Worm (Caenorhabditis elegans) whole organism, mixed stage, embryonic: ENCODE data around the gene srg-46.

Experiments used
- bed-3 ChIP-seq: fragments of 200-800 bp; sonication (Bioruptor generic); optimal IDR thresholded peaks from 3 replicates; lab custom pipeline; 2018; ENCODE audit warnings: mild to moderate bottlenecking, missing genetic modification characterization, moderate library complexity, missing compliant biosample characterization
- blmp-1 ChIP-seq: fragments of 150-350 bp; optimal IDR thresholded peaks from 2 replicates; lab custom pipeline; 2014; ENCODE audit warnings: missing biosample characterization, missing genetic modification characterization
- ceh-39 ChIP-seq: fragments of 150-350 bp; optimal IDR thresholded peaks from 2 replicates; lab custom pipeline; 2014; ENCODE audit warnings: missing biosample characterization, missing genetic modification characterization
- ceh-43 ChIP-seq: fragments of 200-800 bp; sonication (Bioruptor generic); optimal IDR thresholded peaks from 2 replicates; lab custom pipeline; 2018; ENCODE audit warnings: mild to moderate bottlenecking, missing genetic modification characterization, moderate library complexity, missing compliant biosample characterization
- ceh-83 ChIP-seq: fragments of 200-800 bp; sonication (Bioruptor generic); optimal IDR thresholded peaks from 2 replicates; lab custom pipeline; 2018; ENCODE audit warnings: mild to moderate bottlenecking, missing genetic modification characterization, missing compliant biosample characterization
- cnd-1 ChIP-seq: fragments of 200-800 bp; sonication (Bioruptor generic); optimal IDR thresholded peaks from 2 replicates; lab custom pipeline; 2018; ENCODE audit warnings: mild to moderate bottlenecking, missing genetic modification characterization, missing compliant biosample characterization
- drap-1 ChIP-seq: fragments of 200-800 bp; sonication (Bioruptor generic); optimal IDR thresholded peaks from 3 replicates; lab custom pipeline; 2018; ENCODE audit warnings: mild to moderate bottlenecking, missing genetic modification characterization, missing compliant biosample characterization
- elt-1 ChIP-seq: sonication (generic microtip); optimal IDR thresholded peaks from 2 replicates; lab custom pipeline; 2017; ENCODE audit warnings: missing genetic modification characterization, mild to moderate bottlenecking, missing compliant biosample characterization, antibody characterized with exemption, moderate library complexity, borderline replicate concordance; ENCODE audit not compliant: insufficient read depth
- elt-3 ChIP-seq: fragments of 150-350 bp; optimal IDR thresholded peaks from 2 replicates; lab custom pipeline; 2014; ENCODE audit warnings: missing biosample characterization, missing genetic modification characterization
- flh-1 ChIP-seq: fragments of 200-800 bp; sonication (Bioruptor generic); optimal IDR thresholded peaks from 2 replicates; lab custom pipeline; 2018; ENCODE audit warnings: mild to moderate bottlenecking, missing genetic modification characterization, moderate library complexity, missing compliant biosample characterization
- hlh-1 ChIP-seq: fragments of 150-350 bp; optimal IDR thresholded peaks from 2 replicates; lab custom pipeline; 2014; ENCODE audit warnings: missing biosample characterization, missing genetic modification reagents, missing genetic modification characterization
- lin-13 ChIP-seq: fragments of 150-350 bp; optimal IDR thresholded peaks from 2 replicates; lab custom pipeline; 2014; ENCODE audit warnings: missing biosample characterization, missing genetic modification characterization
- lin-32 ChIP-seq: fragments of 200-800 bp; sonication (Bioruptor generic); optimal IDR thresholded peaks from 2 replicates; lab custom pipeline; 2018; ENCODE audit warnings: mild to moderate bottlenecking, missing genetic modification characterization, missing compliant biosample characterization
- mab-5 ChIP-seq: fragments of 150-350 bp; optimal IDR thresholded peaks from 2 replicates; lab custom pipeline; 2014; ENCODE audit warnings: missing biosample characterization, missing genetic modification characterization
- mep-1 ChIP-seq: fragments of 150-350 bp; optimal IDR thresholded peaks from 2 replicates; lab custom pipeline; 2017; ENCODE audit warnings: missing biosample characterization, missing genetic modification reagents, missing genetic modification characterization, inconsistent platforms
- mls-2 ChIP-seq: sonication (generic microtip); optimal IDR thresholded peaks from 2 replicates; lab custom pipeline; 2016; ENCODE audit warnings: mild to moderate bottlenecking, missing genetic modification characterization, moderate library complexity, missing compliant biosample characterization
- nhr-2 ChIP-seq: fragments of 150-350 bp; optimal IDR thresholded peaks from 2 replicates; lab custom pipeline; 2014; ENCODE audit warnings: missing biosample characterization, missing genetic modification characterization
- nhr-237 ChIP-seq: fragments of 150-350 bp; optimal IDR thresholded peaks from 2 replicates; lab custom pipeline; 2014; ENCODE audit warnings: missing biosample characterization, missing genetic modification characterization
- nhr-28 ChIP-seq: fragments of 150-350 bp; optimal IDR thresholded peaks from 2 replicates; lab custom pipeline; 2014; ENCODE audit warnings: missing biosample characterization, missing genetic modification characterization
- nhr-76 ChIP-seq: sonication (generic microtip); optimal IDR thresholded peaks from 2 replicates; lab custom pipeline; 2017; ENCODE audit warnings: missing biosample characterization, missing genetic modification characterization
- pha-4 ChIP-seq: fragments of 150-350 bp; optimal IDR thresholded peaks from 2 replicates; lab custom pipeline; 2018; ENCODE audit warnings: missing biosample characterization, missing genetic modification reagents, missing genetic modification characterization
- sem-2 ChIP-seq: fragments of 200-800 bp; sonication (Bioruptor generic); optimal IDR thresholded peaks from 2 replicates; lab custom pipeline; 2018; ENCODE audit warnings: mild to moderate bottlenecking, missing genetic modification characterization, missing compliant biosample characterization
- snpc-4 ChIP-seq: fragments of 150-350 bp; optimal IDR thresholded peaks from 2 replicates; lab custom pipeline; 2014; ENCODE audit warnings: missing biosample characterization, missing genetic modification characterization
- sptf-1 ChIP-seq: sonication (generic microtip); optimal IDR thresholded peaks from 2 replicates; lab custom pipeline; 2017; ENCODE audit warnings: mild to moderate bottlenecking, missing genetic modification characterization, moderate library complexity, missing compliant biosample characterization
- tbx-8 ChIP-seq: fragments of 200-800 bp; sonication (Bioruptor generic); optimal IDR thresholded peaks from 2 replicates; lab custom pipeline; 2018; ENCODE audit warnings: mild to moderate bottlenecking, missing genetic modification characterization, moderate library complexity, missing compliant biosample characterization
- unc-120 ChIP-seq: sonication (generic microtip); optimal IDR thresholded peaks from 2 replicates; lab custom pipeline; 2017; ENCODE audit warnings: missing genetic modification characterization, missing compliant biosample characterization; ENCODE audit not compliant: poor library complexity, severe bottlenecking
- unc-39 ChIP-seq: fragments of 150-350 bp; optimal IDR thresholded peaks from 2 replicates; lab custom pipeline; 2014; ENCODE audit warnings: missing biosample characterization, missing genetic modification characterization
- unc-62 ChIP-seq: fragments of 150-350 bp; optimal IDR thresholded peaks from 2 replicates; lab custom pipeline; 2014; ENCODE audit warnings: missing biosample characterization, missing genetic modification reagents, missing genetic modification characterization
- zip-8 ChIP-seq: fragments of 150-350 bp; optimal IDR thresholded peaks from 2 replicates; lab custom pipeline; 2014; ENCODE audit warnings: missing biosample characterization, missing genetic modification characterization
- ztf-11 ChIP-seq: fragments of 150-350 bp; optimal IDR thresholded peaks from 2 replicates; lab custom pipeline; 2014; ENCODE audit warnings: missing biosample characterization, missing genetic modification characterization

srg-46 gene

DNA sequence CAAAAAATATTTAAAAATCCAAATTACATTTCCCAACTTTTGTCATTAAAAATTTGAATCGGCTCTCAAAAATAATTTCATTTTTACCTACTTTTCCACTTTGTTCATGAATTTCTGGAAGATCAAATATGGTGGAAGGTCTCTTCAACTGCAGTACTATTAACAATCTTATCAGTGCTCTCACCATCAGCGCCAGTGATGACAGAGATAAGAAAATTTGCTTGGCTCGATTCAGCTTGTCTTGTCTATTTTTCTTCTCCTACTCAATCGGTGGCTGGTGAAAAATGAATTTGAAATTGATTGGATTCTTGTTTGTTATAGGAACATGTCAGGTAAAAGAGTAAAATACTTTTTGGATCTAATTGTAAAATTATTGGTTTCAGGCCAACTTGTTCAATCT is 17.5 kb downstream of the srg-46 start, which contains the start of gene cpz-2:
Gene cpz-2, plus strand, starts transcription at position 210 of the 400 bp plus-strand sequence.
- no peak for TF ChIP-seq hlh-1 (tag; lab: Kevin White, UChicago)
- no peak for TF ChIP-seq mls-2 (tag; lab: Kevin White, UChicago)
- TF ChIP-seq sptf-1 (tag; lab: Kevin White, UChicago), result no peak
- no peak for TF ChIP-seq blmp-1
- no peak for TF ChIP-seq ztf-11 (tag; lab: Kevin White, UChicago)
- no peak for TF ChIP-seq zip-8 (tag; lab: Kevin White, UChicago)
- TF ChIP-seq sem-2 (GFP tag; lab: Kevin White, UChicago), result no peak
- TF ChIP-seq elt-3 (tag; lab: Kevin White, UChicago), result no peak
- no peak for TF ChIP-seq ceh-39
- no peak for TF ChIP-seq bed-3
- TF ChIP-seq, all 35 proteins: peak for 0

DNA sequence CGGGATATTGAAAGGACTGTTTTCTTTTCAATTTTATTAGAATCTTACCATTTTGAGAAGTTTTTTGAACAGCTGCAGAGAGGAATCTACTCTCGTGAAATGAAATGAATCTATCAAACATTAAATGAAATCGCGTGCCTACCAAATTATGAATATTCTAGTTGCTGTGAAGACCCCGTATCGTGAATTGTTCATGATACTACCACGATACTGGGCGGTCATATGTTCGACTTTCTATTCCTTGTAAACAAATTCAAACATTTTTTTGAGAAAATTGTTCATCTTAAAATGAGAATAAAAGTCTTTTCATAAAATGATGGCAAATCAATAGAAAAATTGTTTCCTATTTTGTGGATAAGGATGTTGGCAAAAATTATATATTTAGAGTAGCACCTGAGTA is 22.3 kb downstream of the srg-46 start, which contains the start of gene gcy-34:
Gene gcy-34, minus strand, starts transcription at position 101 of the 400 bp plus-strand sequence.
- TF ChIP-seq bed-3 (no peak), sptf-1 (tag; lab: Kevin White, UChicago) (no peak), nhr-28 (no peak), unc-120 (tag; lab: Kevin White, UChicago) (no peak), hlh-1 (tag; lab: Kevin White, UChicago) (no peak), ceh-43 (GFP tag; lab: Kevin White, UChicago) (no peak), sem-2 (GFP tag; lab: Kevin White, UChicago) (no peak), nhr-76 (tag; lab: Kevin White, UChicago) (no peak), pha-4 (tag; lab: Kevin White, UChicago) (no peak)

DNA sequence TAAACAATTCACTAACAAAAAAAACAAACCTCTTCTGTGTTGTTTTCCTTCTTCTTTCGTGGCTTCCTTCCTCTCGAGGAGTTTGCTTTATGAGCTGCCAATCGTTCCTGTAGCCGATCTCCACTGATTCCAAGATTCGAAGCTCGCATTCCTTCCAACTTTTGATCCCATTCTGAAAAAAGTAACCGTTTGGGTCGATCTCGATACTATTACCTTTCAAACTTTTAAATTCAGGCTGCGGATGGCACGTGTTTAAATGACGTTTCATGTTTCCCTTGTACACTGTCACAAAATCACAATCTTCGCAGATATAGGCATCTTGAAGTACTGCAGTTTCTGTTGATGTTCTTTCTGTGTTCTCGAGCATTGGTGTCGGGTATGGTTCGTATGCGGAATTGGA is 24.0 kb downstream of the srg-46 start:
- no peak for TF ChIP-seq elt-3 (tag; lab: Kevin White, UChicago)
- TF ChIP-seq mls-2 (tag; lab: Kevin White, UChicago), result no peak
- TF ChIP-seq unc-39 (tag; lab: Kevin White, UChicago), result no peak
- no peak for TF ChIP-seq nhr-237 (tag; lab: Kevin White, UChicago)
- no peak for TF ChIP-seq cnd-1 (tag; lab: Kevin White, UChicago)
- TF ChIP-seq lin-32 (GFP tag; lab: Kevin White, UChicago), result no peak
- TF ChIP-seq unc-62, result no peak
- no peak for TF ChIP-seq mab-5 (tag; lab: Kevin White, UChicago)
- no peak for TF ChIP-seq pha-4 (tag; lab: Kevin White, UChicago)
- no peak for TF ChIP-seq sptf-1 (tag; lab: Kevin White, UChicago)
- TF ChIP-seq snpc-4 (tag; lab: Kevin White, UChicago), result no peak
- TF ChIP-seq zip-8 (tag; lab: Kevin White, UChicago), result no peak
- TF ChIP-seq flh-1 (GFP tag; lab: Kevin White, UChicago), result no peak
- no peak for TF ChIP-seq sem-2 (GFP tag; lab: Kevin White, UChicago)

DNA sequence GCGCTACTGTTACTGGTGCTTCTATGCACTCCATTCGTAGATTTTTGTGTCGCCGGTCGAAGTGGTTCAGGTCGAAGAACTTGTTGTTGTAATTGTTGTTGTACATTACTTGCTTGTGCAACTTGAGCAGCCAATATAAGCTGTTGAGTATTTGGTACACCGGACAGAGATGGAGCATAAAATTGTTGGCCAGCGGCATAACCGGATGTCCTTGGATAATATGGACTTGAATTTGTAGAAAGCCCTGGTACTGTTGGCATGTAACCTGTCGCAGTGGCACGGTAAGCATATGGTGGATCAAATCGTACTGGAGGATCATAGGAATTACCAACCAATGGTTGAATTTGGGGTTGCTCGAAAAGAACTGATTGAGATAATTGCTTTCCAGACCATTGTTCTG is 25.4 kb downstream of the srg-46 start:
- TF ChIP-seq nhr-28 (no peak), blmp-1 (no peak), pha-4 (tag; lab: Kevin White, UChicago) (no peak), tbx-8 (GFP tag; lab: Kevin White, UChicago) (no peak), nhr-2 (tag; lab: Kevin White, UChicago) (no peak), ceh-83 (no peak), cnd-1 (tag; lab: Kevin White, UChicago) (no peak), sem-2 (GFP tag; lab: Kevin White, UChicago) (no peak), ceh-43 (GFP tag; lab: Kevin White, UChicago) (no peak), lin-13 (tag; lab: Kevin White, UChicago) (no peak), mab-5 (tag; lab: Kevin White, UChicago) (no peak), nhr-76 (tag; lab: Kevin White, UChicago) (no peak), unc-120 (tag; lab: Kevin White, UChicago) (no peak), mep-1 (tag; lab: Kevin White, UChicago) (no peak), ztf-11 (tag; lab: Kevin White, UChicago) (no peak), drap-1 (GFP tag; lab: Kevin White, UChicago) (no peak), bed-3 (no peak), unc-39 (tag; lab: Kevin White, UChicago) (no peak), elt-3 (tag; lab: Kevin White, UChicago) (no peak)

DNA sequence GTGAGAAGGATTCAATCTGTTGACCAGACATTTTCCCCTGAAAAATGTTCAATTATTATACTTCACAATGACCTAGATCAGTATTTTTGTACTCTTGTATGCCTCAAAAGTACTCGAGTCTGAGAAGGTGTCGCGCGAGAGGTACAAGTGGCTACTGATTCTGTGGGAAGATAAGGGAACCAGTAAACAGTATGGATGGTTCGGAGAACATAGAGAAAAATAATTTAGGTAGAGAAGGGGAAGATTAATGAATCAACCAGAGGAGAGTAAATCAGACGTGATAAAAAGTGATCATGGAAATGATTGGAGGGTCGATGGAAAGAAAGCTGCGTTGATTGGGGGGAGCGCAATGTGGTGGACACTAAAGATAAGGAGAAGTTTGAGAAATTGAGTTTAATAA is 25.9 kb downstream of the srg-46 start:
- TF ChIP-seq lin-13 (tag; lab: Kevin White, UChicago) (no peak), zip-8 (tag; lab: Kevin White, UChicago) (no peak), elt-1 (peak; percentile 78)
- TF ChIP-seq, all 35 proteins: peak for 1
